Fruit fly (Drosophila melanogaster) whole organism, embryonic: ENCODE data around the gene lectin-29Ca.

Experiments used
- Adf1 ChIP-seq: fragments of 200-800 bp; sonication (Bioruptor generic); IDR thresholded peaks from 2 replicates; pipeline ENCODE4 v1.3.6; 2022; ENCODE audit warnings: missing biosample characterization, missing genetic modification characterization
- Atf6 ChIP-seq: fragments of 200-800 bp; sonication (Bioruptor generic); IDR thresholded peaks from 2 replicates; pipeline ENCODE4 v1.3.6; 2022; ENCODE audit warnings: missing biosample characterization, missing genetic modification characterization
- CG10366 ChIP-seq: fragments of 200-800 bp; sonication (Bioruptor generic); IDR thresholded peaks from 2 replicates; pipeline ENCODE4 v1.3.6; 2022; ENCODE audit warnings: missing biosample characterization, missing genetic modification characterization
- CG10979 ChIP-seq: fragments of 200-800 bp; sonication (Bioruptor generic); optimal IDR thresholded peaks from 2 replicates; lab custom pipeline; 2018; ENCODE audit warnings: missing biosample characterization, mild to moderate bottlenecking, missing genetic modification characterization, moderate library complexity
- CG12942 ChIP-seq: fragments of 200-800 bp; sonication (Bioruptor generic); optimal IDR thresholded peaks from 3 replicates; lab custom pipeline; 2016; ENCODE audit warnings: missing biosample characterization, missing genetic modification characterization
- CG14710 ChIP-seq: fragments of 200-800 bp; sonication (Bioruptor generic); optimal IDR thresholded peaks from 3 replicates; lab custom pipeline; 2019; ENCODE audit warnings: missing biosample characterization, mild to moderate bottlenecking, missing genetic modification characterization, moderate library complexity
- CG16815 ChIP-seq: fragments of 200-800 bp; sonication (Bioruptor generic); optimal IDR thresholded peaks from 3 replicates; lab custom pipeline; 2017; ENCODE audit warnings: missing biosample characterization, mild to moderate bottlenecking, missing genetic modification characterization
- CG17186 ChIP-seq: fragments of 200-800 bp; sonication (Bioruptor generic); optimal IDR thresholded peaks from 3 replicates; lab custom pipeline; 2017; ENCODE audit warnings: missing biosample characterization, missing genetic modification reagents, missing genetic modification characterization
- CG1792 ChIP-seq: fragments of 200-800 bp; sonication (Bioruptor generic); optimal IDR thresholded peaks from 2 replicates; lab custom pipeline; 2016; ENCODE audit warnings: missing biosample characterization, missing genetic modification characterization
- CG2202 ChIP-seq: fragments of 200-800 bp; sonication (Bioruptor generic); optimal IDR thresholded peaks from 2 replicates; lab custom pipeline; 2018; ENCODE audit warnings: missing biosample characterization, mild to moderate bottlenecking, missing genetic modification characterization
- CG31224 ChIP-seq: fragments of 200-800 bp; sonication (Bioruptor generic); IDR thresholded peaks from 2 replicates; pipeline ENCODE4 v1.3.6; 2022; ENCODE audit warnings: missing biosample characterization, missing genetic modification characterization
- CG3407 ChIP-seq: fragments of 200-800 bp; sonication (Bioruptor generic); optimal IDR thresholded peaks from 2 replicates; lab custom pipeline; 2018; ENCODE audit warnings: missing biosample characterization, mild to moderate bottlenecking, missing genetic modification characterization
- CG3847 ChIP-seq: fragments of 200-800 bp; sonication (Bioruptor generic); IDR thresholded peaks from 2 replicates; pipeline ENCODE4 v1.3.6; 2022; ENCODE audit warnings: missing biosample characterization, missing genetic modification characterization
- CG4617 ChIP-seq: fragments of 200-800 bp; sonication (Bioruptor generic); optimal IDR thresholded peaks from 3 replicates; lab custom pipeline; 2016; ENCODE audit warnings: missing biosample characterization, missing genetic modification characterization, borderline replicate concordance
- CG5245 ChIP-seq: fragments of 200-800 bp; sonication (Bioruptor generic); optimal IDR thresholded peaks from 3 replicates; lab custom pipeline; 2016; ENCODE audit warnings: missing biosample characterization, missing genetic modification characterization
- CG6854 ChIP-seq: fragments of 200-800 bp; sonication (Bioruptor generic); optimal IDR thresholded peaks from 3 replicates; lab custom pipeline; 2017; ENCODE audit warnings: missing biosample characterization, mild to moderate bottlenecking, missing genetic modification characterization
- CG7745 ChIP-seq: fragments of 200-800 bp; sonication (Bioruptor generic); optimal IDR thresholded peaks from 2 replicates; lab custom pipeline; 2018; ENCODE audit warnings: missing biosample characterization, mild to moderate bottlenecking, missing genetic modification characterization, moderate library complexity
- CG7928 ChIP-seq: fragments of 200-800 bp; sonication (Bioruptor generic); optimal IDR thresholded peaks from 2 replicates; lab custom pipeline; 2017; ENCODE audit warnings: missing biosample characterization, mild to moderate bottlenecking, missing genetic modification characterization
- CG9727 ChIP-seq: fragments of 200-800 bp; sonication (Bioruptor generic); optimal IDR thresholded peaks from 3 replicates; lab custom pipeline; 2017; ENCODE audit warnings: missing biosample characterization, mild to moderate bottlenecking, missing genetic modification characterization
- D19B ChIP-seq: fragments of 200-800 bp; sonication (Bioruptor generic); optimal IDR thresholded peaks from 2 replicates; lab custom pipeline; 2017; ENCODE audit warnings: missing biosample characterization, mild to moderate bottlenecking, missing genetic modification characterization
- Dip2 ChIP-seq: fragments of 200-800 bp; sonication (Bioruptor generic); IDR thresholded peaks from 2 replicates; pipeline ENCODE4 v1.3.6; 2022; ENCODE audit warnings: missing biosample characterization, missing genetic modification characterization
- ERR ChIP-seq: fragments of 200-800 bp; sonication (Bioruptor generic); optimal IDR thresholded peaks from 2 replicates; lab custom pipeline; 2016; ENCODE audit warnings: missing biosample characterization, missing genetic modification characterization
- Fer1 ChIP-seq: fragments of 200-800 bp; sonication (Bioruptor generic); optimal IDR thresholded peaks from 2 replicates; lab custom pipeline; 2017; ENCODE audit warnings: missing biosample characterization, mild to moderate bottlenecking, missing genetic modification characterization
- Fer3 ChIP-seq: fragments of 200-800 bp; sonication (Bioruptor generic); optimal IDR thresholded peaks from 2 replicates; lab custom pipeline; 2018; ENCODE audit warnings: missing biosample characterization, mild to moderate bottlenecking, missing genetic modification characterization, moderate library complexity
- HLH3B ChIP-seq: fragments of 200-800 bp; sonication (Bioruptor generic); IDR thresholded peaks from 2 replicates; pipeline ENCODE4 v1.3.6; 2022; ENCODE audit warnings: missing biosample characterization, missing genetic modification characterization
- Pdp1 ChIP-seq, 2 experiments: fragments of 200-800 bp; sonication (Bioruptor generic); optimal IDR thresholded peaks; 3 replicates each; lab custom pipeline; 2016; ENCODE audit warnings: missing biosample characterization in 2 of 2, missing genetic modification characterization in 2 of 2, mild to moderate bottlenecking in 1 of 2, moderate library complexity in 1 of 2
- Rfx ChIP-seq: fragments of 200-800 bp; sonication (Bioruptor generic); IDR thresholded peaks from 2 replicates; pipeline ENCODE4 v1.3.6; 2022; ENCODE audit warnings: missing biosample characterization, missing genetic modification characterization
- Side ChIP-seq: fragments of 200-800 bp; sonication (Bioruptor generic); optimal IDR thresholded peaks from 2 replicates; lab custom pipeline; 2016; ENCODE audit warnings: missing biosample characterization, missing genetic modification characterization
- Sin3A ChIP-seq: fragments of >200 bp; optimal IDR thresholded peaks from 2 replicates; lab custom pipeline; 2018
- Ssrp ChIP-seq: fragments of 200-800 bp; sonication (Bioruptor generic); optimal IDR thresholded peaks from 2 replicates; lab custom pipeline; 2018; ENCODE audit warnings: missing biosample characterization, mild to moderate bottlenecking, missing genetic modification characterization, moderate library complexity
- ac ChIP-seq: fragments of 200-800 bp; sonication (Bioruptor generic); optimal IDR thresholded peaks from 3 replicates; lab custom pipeline; 2017; ENCODE audit warnings: missing biosample characterization, mild to moderate bottlenecking, missing genetic modification characterization
- chif ChIP-seq, 2 experiments: fragments of 200-800 bp; sonication (Bioruptor generic); optimal IDR thresholded peaks; 3 replicates each; lab custom pipeline; 2016; ENCODE audit warnings: missing biosample characterization in 2 of 2, missing genetic modification characterization in 2 of 2
- crc ChIP-seq: fragments of 200-800 bp; sonication (Bioruptor generic); optimal IDR thresholded peaks from 2 replicates; lab custom pipeline; 2016; ENCODE audit warnings: missing biosample characterization, missing genetic modification characterization
- esg ChIP-seq: fragments of 200-800 bp; sonication (Bioruptor generic); conservative IDR thresholded peaks from 2 replicates; pipeline ENCODE4 v1.3.6; 2022; ENCODE audit warnings: missing biosample characterization, missing genetic modification characterization
- fd102C ChIP-seq: fragments of 200-800 bp; sonication (Bioruptor generic); optimal IDR thresholded peaks from 2 replicates; lab custom pipeline; 2018; ENCODE audit warnings: missing biosample characterization, mild to moderate bottlenecking, missing genetic modification characterization, moderate library complexity
- grau ChIP-seq: fragments of 200-800 bp; optimal IDR thresholded peaks from 3 replicates; lab custom pipeline; 2019; ENCODE audit warnings: missing biosample characterization, mild to moderate bottlenecking, missing genetic modification characterization, moderate library complexity
- inv ChIP-seq: fragments of 200-800 bp; sonication (Bioruptor generic); IDR thresholded peaks from 2 replicates; pipeline ENCODE4 v1.3.6; 2022; ENCODE audit warnings: missing biosample characterization, missing genetic modification characterization; ENCODE audit not compliant: partially characterized antibody
- jing ChIP-seq: fragments of 200-800 bp; sonication (Bioruptor generic); optimal IDR thresholded peaks from 2 replicates; lab custom pipeline; 2018; ENCODE audit warnings: missing biosample characterization, mild to moderate bottlenecking, missing genetic modification characterization
- kah ChIP-seq: fragments of 200-800 bp; sonication (Bioruptor generic); optimal IDR thresholded peaks from 2 replicates; lab custom pipeline; 2018; ENCODE audit warnings: missing biosample characterization, mild to moderate bottlenecking, missing genetic modification characterization
- mirr ChIP-seq: fragments of 200-800 bp; sonication (Bioruptor generic); optimal IDR thresholded peaks from 3 replicates; lab custom pipeline; 2018; ENCODE audit warnings: missing biosample characterization, mild to moderate bottlenecking, missing genetic modification characterization
- nmo ChIP-seq: fragments of 200-800 bp; sonication (Bioruptor generic); optimal IDR thresholded peaks from 2 replicates; lab custom pipeline; 2018; ENCODE audit warnings: missing biosample characterization, mild to moderate bottlenecking, missing genetic modification characterization, moderate library complexity
- row ChIP-seq: fragments of 200-800 bp; sonication (Bioruptor generic); IDR thresholded peaks from 3 replicates; pipeline ENCODE4 v1.3.6; 2022; ENCODE audit warnings: missing biosample characterization, missing genetic modification characterization
- sc ChIP-seq, 3 experiments: fragments of >200 bp in 2 of 3; fragments of 200-800 bp in 1 of 3; sonication (Bioruptor generic) in 1 of 3; optimal IDR thresholded peaks; 2 replicates in 2 of 3; 3 replicates in 1 of 3; lab custom pipeline; 2017; ENCODE audit warnings: mild to moderate bottlenecking in 1 of 3, missing biosample characterization in 1 of 3, missing genetic modification characterization in 1 of 3, missing genetic modification reagents in 1 of 3
- sd ChIP-seq: fragments of 200-800 bp; sonication (Bioruptor generic); optimal IDR thresholded peaks from 3 replicates; lab custom pipeline; 2018; ENCODE audit warnings: missing biosample characterization, mild to moderate bottlenecking, missing genetic modification characterization, moderate library complexity
- toy ChIP-seq: fragments of 200-800 bp; sonication (Bioruptor generic); IDR thresholded peaks from 2 replicates; pipeline ENCODE4 v1.3.6; 2022; ENCODE audit warnings: missing biosample characterization, missing genetic modification characterization
- wdn ChIP-seq: fragments of 200-800 bp; sonication (Bioruptor generic); IDR thresholded peaks from 2 replicates; pipeline ENCODE4 v1.3.6; 2022; ENCODE audit warnings: missing biosample characterization, missing genetic modification characterization

The lectin-29Ca gene

DNA sequence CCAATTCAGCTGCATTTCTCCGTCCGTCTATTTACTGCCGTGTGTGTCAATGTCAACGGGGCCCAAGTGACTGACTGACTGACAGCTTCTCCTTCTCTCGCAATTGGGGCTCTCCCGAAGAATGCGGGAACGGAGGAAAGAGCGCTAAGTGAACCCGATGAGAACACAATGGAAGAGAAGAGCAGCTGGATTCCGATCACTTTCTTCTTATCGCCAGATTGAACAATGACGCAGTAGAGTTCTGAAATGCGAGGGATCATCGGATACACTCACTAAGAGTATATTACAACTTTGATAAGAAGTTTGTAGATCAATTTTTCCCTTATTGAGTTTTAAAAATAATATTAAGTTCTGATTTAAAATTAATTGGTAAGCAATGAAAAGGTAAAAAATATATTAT lies 17.4 kb upstream of the lectin-29Ca start, which contains the start of gene Naglu (continued):
- TF ChIP-seq CG6854 (GFP tag; lab: Kevin White, UChicago) (no peak), CG14710 (tag; lab: Kevin White, UChicago) (peak; percentile 10), CG3407 (GFP tag; lab: Kevin White, UChicago) (no peak), row (GFP tag; lab: Robert Waterston, UW) (0 out of 3 replicates have a peak, but pooled peaks have one; percentile 10), CG5245 (no peak), jing (GFP tag; lab: Kevin White, UChicago) (no peak), nmo (GFP tag; lab: Kevin White, UChicago) (no peak), esg (GFP tag; lab: Robert Waterston, UW) (no peak), Dip2 (GFP tag; lab: Robert Waterston, UW) (no peak), Rfx (0 out of 2 replicates have a peak, but pooled peaks have one; percentile 6), HLH3B (GFP tag; lab: Robert Waterston, UW) (0 out of 2 replicates have a peak, but pooled peaks have one; percentile 14)
- TF ChIP-seq, all 482 proteins: peak for 14

DNA sequence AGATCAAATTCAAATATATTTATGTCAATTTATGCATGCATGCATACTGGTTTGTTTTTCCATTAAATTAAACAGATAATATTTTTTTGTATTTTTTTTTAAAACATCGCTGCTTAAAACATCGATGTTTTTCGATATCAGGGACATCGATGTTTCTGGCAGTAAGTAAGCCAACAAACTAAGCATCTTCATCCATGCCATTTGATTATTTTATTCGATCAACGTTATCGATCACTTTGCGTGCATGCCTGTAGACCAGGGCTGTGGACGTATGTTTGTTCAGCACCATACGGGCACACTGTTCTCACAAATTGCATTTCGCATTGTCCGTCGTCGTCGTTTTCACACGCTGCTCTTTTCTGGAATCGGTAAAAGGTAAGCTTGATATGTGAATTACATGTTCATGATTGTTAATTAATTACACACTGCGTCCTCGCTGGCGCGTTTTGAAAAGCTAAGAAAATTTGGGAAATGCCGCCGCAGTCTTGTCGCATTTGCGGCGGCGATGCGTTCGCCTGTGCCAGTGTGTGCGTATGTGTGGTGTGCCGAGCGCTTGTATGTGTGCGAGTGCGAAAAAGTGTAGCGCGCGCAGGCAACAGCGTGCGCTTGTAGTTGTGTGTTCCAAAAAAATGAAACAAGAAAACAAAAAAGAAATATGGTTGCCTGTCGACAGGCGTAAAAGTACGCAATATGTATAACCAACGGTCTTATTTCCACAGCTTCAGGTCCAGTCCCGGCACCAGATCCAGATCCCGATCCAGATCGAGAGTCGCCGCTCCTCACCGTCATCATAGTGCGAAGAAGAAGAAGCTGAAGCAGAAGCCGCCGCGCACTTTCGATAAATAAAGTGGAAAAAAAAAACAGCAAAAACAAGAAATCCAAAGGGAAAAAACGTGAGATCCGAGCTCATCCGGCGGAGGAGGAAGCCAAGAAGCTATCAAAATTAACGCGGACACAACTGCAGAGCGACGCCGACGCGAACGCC lies 9.5 kb upstream of the lectin-29Ca start, which contains the start of gene emb:
Gene emb, plus strand, starts transcription at position 288 of the 985 bp plus-strand sequence.
- TF ChIP-seq ERR (no peak), CG10979 (tag; lab: Kevin White, UChicago) (peak; percentile 11), mirr (GFP tag; lab: Kevin White, UChicago) (no peak), sc (optimal IDR thresholded peaks at IDR 0.05; lab: Kevin White, UChicago) (no peak), sc (GFP tag; optimal IDR thresholded peaks at IDR 0.05; lab: Kevin White, UChicago) (no peak), sd (tag; lab: Kevin White, UChicago) (no peak), Adf1 (GFP tag; lab: Robert Waterston, UW) (peak; percentile 42; the same call in 1 of the 2 replicates), toy (GFP tag; lab: Robert Waterston, UW) (no peak), D19B (no peak), Side (GFP tag; lab: Kevin White, UChicago) (no peak), CG10366 (GFP tag; lab: Robert Waterston, UW) (peak; percentile 31; the same call in 1 of the 2 replicates), CG17186 (GFP tag; lab: Kevin White, UChicago) (peak; percentile 35), jing (GFP tag; lab: Kevin White, UChicago) (no peak), wdn (GFP tag; lab: Robert Waterston, UW) (no peak), fd102C (GFP tag; lab: Kevin White, UChicago) (no peak), CG4617 (GFP tag; lab: Kevin White, UChicago) (peak; percentile 61), Ssrp (tag; lab: Kevin White, UChicago) (peak; percentile 33), grau (peak; percentile 49), inv (peak; percentile 90), CG7928 (GFP tag; lab: Kevin White, UChicago) (peak; percentile 93), Fer3 (peak; percentile 30), Pdp1 (GFP tag; optimal IDR thresholded peaks at IDR 0.05; lab: Kevin White, UChicago) (peak in 1 of 2 experiments; percentile 17), CG31224 (GFP tag; lab: Robert Waterston, UW) (no peak), CG1792 (GFP tag; lab: Kevin White, UChicago) (peak; percentile 32), CG7745 (no peak), Sin3A (lab: Kevin White, UChicago) (peak; percentile 82), CG2202 (tag; lab: Kevin White, UChicago) (peak; percentile 11), CG9727 (GFP tag; lab: Kevin White, UChicago) (peak; percentile 66), CG12942 (GFP tag; lab: Kevin White, UChicago) (peak; percentile 9), ac (no peak), Dip2 (GFP tag; lab: Robert Waterston, UW) (no peak), CG3847 (GFP tag; lab: Robert Waterston, UW) (peak; percentile 59), CG16815 (GFP tag; lab: Kevin White, UChicago) (no peak), Atf6 (GFP tag; lab: Robert Waterston, UW) (peak; percentile 39; the same call in 1 of the 2 replicates), chif (GFP tag; optimal IDR thresholded peaks at IDR 0.05; lab: Kevin White, UChicago) (peak; percentile 47 to 52), kah (GFP tag; lab: Kevin White, UChicago) (peak; percentile 27), crc (GFP tag; lab: Kevin White, UChicago) (no peak), Fer1 (GFP tag; lab: Kevin White, UChicago) (no peak)
